Worm (Caenorhabditis elegans) whole organism, L1 larva: ENCODE data around the gene tbck-1.

ENCODE experiments used
- ces-1 ChIP-seq: fragments of 150-350 bp; optimal IDR thresholded peaks from 2 replicates; lab custom pipeline; 2014; ENCODE audit warnings: missing biosample characterization, missing genetic modification reagents, missing genetic modification characterization
- egl-13 ChIP-seq: sonication (generic microtip); optimal IDR thresholded peaks from 2 replicates; lab custom pipeline; 2016; ENCODE audit warnings: missing genotype, missing genetic modification reagents, missing genetic modification characterization, missing compliant biosample characterization
- elt-2 ChIP-seq: sonication (generic microtip); optimal IDR thresholded peaks from 2 replicates; lab custom pipeline; 2016; ENCODE audit warnings: missing genetic modification characterization, mild to moderate bottlenecking, inconsistent platforms, missing compliant biosample characterization, missing genetic modification reagents
- fkh-10 ChIP-seq: sonication (generic microtip); optimal IDR thresholded peaks from 2 replicates; lab custom pipeline; 2017; ENCODE audit warnings: missing biosample characterization, missing genetic modification reagents, missing genetic modification characterization
- irx-1 ChIP-seq: sonication (generic microtip); optimal IDR thresholded peaks from 2 replicates; lab custom pipeline; 2016; ENCODE audit warnings: missing genetic modification characterization, missing compliant biosample characterization
- lsy-2 ChIP-seq, 2 experiments: fragments of 150-350 bp; optimal IDR thresholded peaks; 2 replicates each; lab custom pipeline; 2014; ENCODE audit warnings: missing biosample characterization in 2 of 2, missing genetic modification characterization in 2 of 2
- mdl-1 ChIP-seq, 2 experiments: fragments of 150-350 bp; optimal IDR thresholded peaks; 2 replicates each; lab custom pipeline; 2014 to 2017; ENCODE audit warnings: missing biosample characterization in 2 of 2, missing genetic modification characterization in 2 of 2, inconsistent platforms in 1 of 2
- nhr-11 ChIP-seq: fragments of 150-350 bp; optimal IDR thresholded peaks from 2 replicates; lab custom pipeline; 2014; ENCODE audit warnings: missing biosample characterization, missing genetic modification characterization
- nhr-12 ChIP-seq: sonication (generic microtip); optimal IDR thresholded peaks from 2 replicates; lab custom pipeline; 2017; ENCODE audit warnings: missing biosample characterization, missing genetic modification characterization
- nhr-71 ChIP-seq: sonication (generic microtip); optimal IDR thresholded peaks from 2 replicates; lab custom pipeline; 2016; ENCODE audit warnings: mild to moderate bottlenecking, missing genetic modification characterization, moderate library complexity, missing compliant biosample characterization
- nhr-90 ChIP-seq: sonication (generic microtip); optimal IDR thresholded peaks from 2 replicates; lab custom pipeline; 2016; ENCODE audit warnings: mild to moderate bottlenecking, missing genetic modification characterization, missing compliant biosample characterization; ENCODE audit not compliant: poor library complexity
- sptf-1 ChIP-seq: fragments of 150-350 bp; optimal IDR thresholded peaks from 2 replicates; lab custom pipeline; 2014; ENCODE audit warnings: missing biosample characterization, missing genetic modification characterization
- unc-130 ChIP-seq: fragments of 150-350 bp; optimal IDR thresholded peaks from 2 replicates; lab custom pipeline; 2017; ENCODE audit warnings: missing biosample characterization, missing genetic modification characterization, inconsistent platforms
- unc-62 ChIP-seq: fragments of 150-350 bp; optimal IDR thresholded peaks from 2 replicates; lab custom pipeline; 2014; ENCODE audit warnings: missing biosample characterization, missing genetic modification reagents, missing genetic modification characterization

DNA sequence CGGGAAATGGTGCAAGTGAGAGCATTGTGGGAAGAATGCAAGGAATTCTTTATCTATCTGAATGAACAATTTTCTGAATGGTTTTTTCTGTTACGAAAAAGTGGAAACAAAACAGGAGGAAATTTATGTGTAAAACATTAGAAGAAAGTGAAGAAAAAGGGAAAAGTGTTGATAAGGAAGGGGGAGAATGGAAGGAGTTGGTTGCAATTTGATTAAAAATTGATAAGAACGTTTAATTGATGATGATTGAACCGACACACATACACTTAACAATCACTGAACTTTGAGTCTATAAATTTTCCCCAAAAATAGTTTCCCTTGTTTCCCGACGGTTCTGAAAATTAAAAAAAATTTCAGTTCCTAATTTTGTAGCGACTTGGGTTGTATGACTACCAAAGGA, 25.4 kb upstream of the tbck-1 start:
- no peak for TF ChIP-seq ces-1 (GFP tag; lab: Kevin White, UChicago)
- TF ChIP-seq nhr-90 (tag; lab: Kevin White, UChicago) = no peak
- no peak for TF ChIP-seq unc-62 (GFP tag; lab: Kevin White, UChicago)
- peak; percentile 88 for TF ChIP-seq elt-2
- no peak for TF ChIP-seq egl-13
- no peak for TF ChIP-seq sptf-1 (tag; lab: Kevin White, UChicago)
- TF ChIP-seq nhr-11 (tag; lab: Kevin White, UChicago) = no peak
- TF ChIP-seq lsy-2 (tag; optimal IDR thresholded peaks at IDR 0.05; lab: Kevin White, UChicago) = no peak
- no peak for TF ChIP-seq fkh-10 (GFP tag; lab: Kevin White, UChicago)
- TF ChIP-seq mdl-1 (tag; optimal IDR thresholded peaks at IDR 0.05; lab: Kevin White, UChicago) = no peak
- TF ChIP-seq nhr-71 (tag; lab: Kevin White, UChicago) = no peak
- no peak for TF ChIP-seq irx-1 (tag; lab: Kevin White, UChicago)
- no peak for TF ChIP-seq unc-130
- no peak for TF ChIP-seq nhr-12
